Fruit fly (Drosophila melanogaster): Measurements from ENCODE around the gene mRpL16.

DNA sequence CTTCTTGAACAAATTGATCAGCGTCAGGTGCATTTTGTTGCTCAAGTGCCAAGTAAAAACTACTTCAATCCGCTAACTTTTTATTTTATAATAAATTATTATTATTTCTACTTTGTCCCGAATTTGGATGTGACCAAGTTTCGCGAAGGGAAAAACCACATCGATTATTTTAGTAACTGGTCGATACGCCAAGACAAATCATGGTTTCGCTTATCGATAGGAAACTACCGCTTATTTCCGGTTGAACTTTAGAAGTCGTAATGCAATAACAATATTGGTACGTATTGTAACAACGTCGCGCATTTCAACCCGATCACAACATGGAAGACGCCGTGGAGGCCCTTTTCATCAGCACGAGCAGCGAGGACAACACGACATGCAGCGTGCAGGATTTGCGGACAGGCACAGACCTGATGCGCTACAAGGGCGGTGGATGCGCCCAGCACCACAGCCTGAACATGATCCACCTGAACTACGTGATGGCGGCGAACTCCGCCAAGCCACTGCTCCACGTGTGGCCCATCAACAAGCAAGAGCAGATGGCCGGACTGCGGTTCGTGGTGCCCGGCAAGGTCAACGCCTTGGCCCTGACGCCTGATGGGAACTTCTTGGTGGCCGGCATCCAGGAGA lies 12.8 kb upstream of the mRpL16 start, which contains the start of the genes CG14817 and CG14805:
- TF ChIP-seq CTCF (optimal IDR thresholded peaks at IDR 0.05) (no peak), CG8478 (optimal IDR thresholded peaks at IDR 0.05) (no peak)

Data from S2 (cell line).